Worm (Caenorhabditis elegans) whole organism, early embryonic: ENCODE data around the gene cutl-24.

Experiments
- flt-1 ChIP-seq: fragments of 200-800 bp; sonication (Bioruptor generic); IDR thresholded peaks from 2 replicates; pipeline ENCODE4 v1.3.6; 2022; ENCODE audit warnings: missing genetic modification characterization, missing compliant biosample characterization
- sea-1 ChIP-seq: fragments of 200-800 bp; sonication (Bioruptor generic); conservative IDR thresholded peaks from 2 replicates; pipeline ENCODE4 v1.3.6; 2022; ENCODE audit warnings: missing genetic modification characterization, missing compliant biosample characterization

DNA sequence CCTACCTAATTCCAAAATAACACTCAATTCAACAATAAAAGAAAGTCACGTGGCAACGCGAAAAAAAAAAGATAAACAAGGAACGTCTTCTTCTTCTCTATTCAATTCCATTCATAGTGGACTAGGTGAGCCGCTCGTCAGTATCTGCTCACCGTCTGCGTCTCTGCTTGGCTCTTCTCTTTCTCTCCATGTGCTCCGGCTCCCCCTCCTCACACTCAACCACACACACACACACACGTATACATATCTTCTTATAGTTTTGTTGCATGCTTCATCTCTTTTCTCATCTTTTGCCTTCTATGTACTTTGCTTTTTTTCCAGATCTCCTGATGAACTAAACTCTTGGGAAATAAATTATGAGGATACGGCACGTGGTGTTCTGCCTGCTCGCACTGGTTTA, 32.8 kb upstream of the cutl-24 start, which contains the start of gene daf-1:
- TF ChIP-seq flt-1 (GFP tag; lab: Robert Waterston, UW), result no peak
- TF ChIP-seq sea-1 (GFP tag; lab: Robert Waterston, UW), result no peak
